Fruit fly (Drosophila melanogaster): ENCODE data around the gene CG42537.

- TF ChIP-seq psq (optimal IDR thresholded peaks at IDR 0.05): no peak
- no peak for TF ChIP-seq usp (GFP tag; optimal IDR thresholded peaks at IDR 0.05)
- no peak for TF ChIP-seq EcR (GFP tag; optimal IDR thresholded peaks at IDR 0.05)
- peak; percentile 50 for TF ChIP-seq CG8478 (optimal IDR thresholded peaks at IDR 0.05)
- TF ChIP-seq Dll (optimal IDR thresholded peaks at IDR 0.05): no peak
These were observed 5.3 kb downstream of the CG42537 start, which contains the start of gene gzl for dm6 chr3R:6382733-6383465.
